Worm (Caenorhabditis elegans) whole organism, L1 larva: ENCODE data around the gene sma-1.
A peak's percentile ranks its signal among the peaks of the same experiment; 100 is the strongest.

Experiments
- C04F5.9 ChIP-seq: sonication (generic microtip); optimal IDR thresholded peaks from 2 replicates; lab custom pipeline; 2016; ENCODE audit warnings: missing genetic modification characterization, missing compliant biosample characterization
- C16A3.4 ChIP-seq: fragments of 150-350 bp; optimal IDR thresholded peaks from 2 replicates; lab custom pipeline; 2014; ENCODE audit warnings: missing biosample characterization, missing genetic modification characterization
- F16B12.6 ChIP-seq: fragments of 150-350 bp; optimal IDR thresholded peaks from 2 replicates; lab custom pipeline; 2014; ENCODE audit warnings: missing biosample characterization, missing genetic modification characterization
- Y116A8C.19 ChIP-seq: sonication (generic microtip); optimal IDR thresholded peaks from 2 replicates; lab custom pipeline; 2016; ENCODE audit warnings: missing compliant biosample characterization, missing genetic modification characterization, borderline replicate concordance
- aha-1 ChIP-seq: fragments of 150-350 bp; optimal IDR thresholded peaks from 2 replicates; lab custom pipeline; 2014; ENCODE audit warnings: missing biosample characterization, missing genetic modification characterization
- alr-1 ChIP-seq: fragments of 200-800 bp; sonication (Bioruptor generic); optimal IDR thresholded peaks from 2 replicates; lab custom pipeline; 2018; ENCODE audit warnings: borderline replicate concordance, mild to moderate bottlenecking, missing genetic modification characterization, missing compliant biosample characterization
- ama-1 ChIP-seq: fragments of 150-350 bp; optimal IDR thresholded peaks from 2 replicates; lab custom pipeline; 2014
- blmp-1 ChIP-seq: fragments of 150-350 bp; optimal IDR thresholded peaks from 2 replicates; lab custom pipeline; 2014; ENCODE audit warnings: missing biosample characterization, missing genetic modification characterization
- ceh-82 ChIP-seq, 3 experiments: fragments of 150-350 bp in 1 of 3; sonication (generic microtip) in 2 of 3; optimal IDR thresholded peaks; 2 replicates each; lab custom pipeline; 2014 to 2017; ENCODE audit warnings: missing biosample characterization in 3 of 3, missing genetic modification characterization in 3 of 3
- ceh-88 ChIP-seq: fragments of 200-800 bp; sonication (Bioruptor generic); IDR thresholded peaks from 2 replicates; pipeline ENCODE4 v1.3.6; 2022; ENCODE audit warnings: missing genetic modification characterization, missing compliant biosample characterization
- ceh-90 ChIP-seq: sonication (generic microtip); optimal IDR thresholded peaks from 2 replicates; lab custom pipeline; 2016; ENCODE audit warnings: missing genetic modification characterization, missing compliant biosample characterization
- efl-1 ChIP-seq, 4 experiments: fragments of 150-350 bp; optimal IDR thresholded peaks in 3 of 4; peaks in 1 of 4; 1 replicate in 1 of 4; 2 replicates in 3 of 4; lab custom pipeline; 2014; ENCODE audit warnings: missing biosample characterization in 2 of 4, missing genetic modification characterization in 2 of 4, missing genetic modification reagents in 2 of 4
- efl-3 ChIP-seq: fragments of 200-800 bp; sonication (Bioruptor generic); optimal IDR thresholded peaks from 2 replicates; lab custom pipeline; 2018; ENCODE audit warnings: mild to moderate bottlenecking, missing genetic modification characterization, missing compliant biosample characterization
- ets-5 ChIP-seq: fragments of 200-800 bp; sonication (Bioruptor generic); IDR thresholded peaks from 2 replicates; pipeline ENCODE4 v1.3.6; 2022; ENCODE audit warnings: missing genetic modification characterization, missing compliant biosample characterization
- fkh-8 ChIP-seq: sonication (generic microtip); optimal IDR thresholded peaks from 2 replicates; lab custom pipeline; 2016; ENCODE audit warnings: mild to moderate bottlenecking, missing genetic modification characterization, missing compliant biosample characterization
- fos-1 ChIP-seq: fragments of 150-350 bp; optimal IDR thresholded peaks from 2 replicates; lab custom pipeline; 2014; ENCODE audit warnings: missing biosample characterization, missing genetic modification characterization
- irx-1 ChIP-seq: sonication (generic microtip); optimal IDR thresholded peaks from 2 replicates; lab custom pipeline; 2016; ENCODE audit warnings: missing genetic modification characterization, missing compliant biosample characterization
- lin-13 ChIP-seq: fragments of 150-350 bp; optimal IDR thresholded peaks from 2 replicates; lab custom pipeline; 2014; ENCODE audit warnings: missing biosample characterization, missing genetic modification reagents, missing genetic modification characterization
- lin-14 ChIP-seq: fragments of 200-800 bp; sonication (Bioruptor generic); optimal IDR thresholded peaks from 2 replicates; lab custom pipeline; 2018; ENCODE audit warnings: mild to moderate bottlenecking, missing genetic modification characterization, moderate library complexity, missing compliant biosample characterization
- lin-35 ChIP-seq, 2 experiments: fragments of 150-350 bp; optimal IDR thresholded peaks; 2 replicates each; lab custom pipeline; 2014; ENCODE audit warnings: missing biosample characterization in 2 of 2, missing genetic modification characterization in 2 of 2, missing genetic modification reagents in 2 of 2
- lsy-2 ChIP-seq, 2 experiments: fragments of 150-350 bp; optimal IDR thresholded peaks; 2 replicates each; lab custom pipeline; 2014; ENCODE audit warnings: missing biosample characterization in 2 of 2, missing genetic modification characterization in 2 of 2
- mab-9 ChIP-seq: fragments of 200-800 bp; sonication (Bioruptor generic); IDR thresholded peaks from 2 replicates; pipeline ENCODE4 v1.3.6; 2022; ENCODE audit warnings: missing genetic modification reagents, missing genetic modification characterization, missing compliant biosample characterization
- mef-2 ChIP-seq: fragments of 150-350 bp; optimal IDR thresholded peaks from 2 replicates; lab custom pipeline; 2014; ENCODE audit warnings: missing biosample characterization, missing genetic modification characterization
- nhr-11 ChIP-seq: fragments of 150-350 bp; optimal IDR thresholded peaks from 2 replicates; lab custom pipeline; 2014; ENCODE audit warnings: missing biosample characterization, missing genetic modification characterization
- nhr-12 ChIP-seq: sonication (generic microtip); optimal IDR thresholded peaks from 2 replicates; lab custom pipeline; 2017; ENCODE audit warnings: missing biosample characterization, missing genetic modification characterization
- nhr-20 ChIP-seq: sonication (generic microtip); optimal IDR thresholded peaks from 2 replicates; lab custom pipeline; 2016; ENCODE audit warnings: mild to moderate bottlenecking, missing genetic modification characterization, missing compliant biosample characterization
- nhr-237 ChIP-seq: fragments of 150-350 bp; optimal IDR thresholded peaks from 2 replicates; lab custom pipeline; 2014; ENCODE audit warnings: missing biosample characterization, missing genetic modification characterization
- nhr-28 ChIP-seq: fragments of 150-350 bp; optimal IDR thresholded peaks from 2 replicates; lab custom pipeline; 2014; ENCODE audit warnings: missing biosample characterization, missing genetic modification characterization
- nhr-47 ChIP-seq: sonication (generic microtip); optimal IDR thresholded peaks from 2 replicates; lab custom pipeline; 2016; ENCODE audit warnings: mild to moderate bottlenecking, missing genetic modification characterization, moderate library complexity, missing compliant biosample characterization
- nhr-71 ChIP-seq: sonication (generic microtip); optimal IDR thresholded peaks from 2 replicates; lab custom pipeline; 2016; ENCODE audit warnings: mild to moderate bottlenecking, missing genetic modification characterization, moderate library complexity, missing compliant biosample characterization
- nhr-76 ChIP-seq: sonication (generic microtip); optimal IDR thresholded peaks from 2 replicates; lab custom pipeline; 2017; ENCODE audit warnings: missing biosample characterization, missing genetic modification characterization
- nhr-77 ChIP-seq: fragments of 150-350 bp; optimal IDR thresholded peaks from 2 replicates; lab custom pipeline; 2014; ENCODE audit warnings: missing biosample characterization, missing genetic modification characterization
- pax-3 ChIP-seq: fragments of 200-800 bp; sonication (Bioruptor generic); optimal IDR thresholded peaks from 2 replicates; lab custom pipeline; 2018; ENCODE audit warnings: mild to moderate bottlenecking, missing genetic modification characterization, moderate library complexity, missing compliant biosample characterization
- pqm-1 ChIP-seq: sonication (generic microtip); optimal IDR thresholded peaks from 3 replicates; lab custom pipeline; 2017; ENCODE audit warnings: missing biosample characterization, missing genetic modification characterization
- rnt-1 ChIP-seq: sonication (generic microtip); optimal IDR thresholded peaks from 2 replicates; lab custom pipeline; 2016; ENCODE audit warnings: mild to moderate bottlenecking, missing genetic modification characterization, moderate library complexity, missing compliant biosample characterization
- skn-1 ChIP-seq: fragments of 150-350 bp; optimal IDR thresholded peaks from 2 replicates; lab custom pipeline; 2014; ENCODE audit warnings: missing biosample characterization, missing genetic modification characterization
- swsn-7 ChIP-seq: sonication (generic microtip); optimal IDR thresholded peaks from 2 replicates; lab custom pipeline; 2016; ENCODE audit warnings: missing genetic modification characterization, missing compliant biosample characterization
- tbx-2 ChIP-seq: sonication (generic microtip); optimal IDR thresholded peaks from 2 replicates; lab custom pipeline; 2016; ENCODE audit warnings: missing genetic modification characterization, missing compliant biosample characterization
- unc-30 ChIP-seq: sonication (generic microtip); optimal IDR thresholded peaks from 2 replicates; lab custom pipeline; 2017; ENCODE audit warnings: missing biosample characterization, missing genetic modification characterization
- unc-62 ChIP-seq: fragments of 150-350 bp; optimal IDR thresholded peaks from 2 replicates; lab custom pipeline; 2014; ENCODE audit warnings: missing biosample characterization, missing genetic modification reagents, missing genetic modification characterization
- unc-86 ChIP-seq: sonication (generic microtip); optimal IDR thresholded peaks from 2 replicates; lab custom pipeline; 2016; ENCODE audit warnings: missing genetic modification characterization, missing compliant biosample characterization
- zag-1 ChIP-seq: fragments of 150-350 bp; optimal IDR thresholded peaks from 2 replicates; lab custom pipeline; 2014; ENCODE audit warnings: missing biosample characterization, missing genetic modification characterization
- zip-4 ChIP-seq: fragments of 200-800 bp; sonication (Bioruptor generic); optimal IDR thresholded peaks from 2 replicates; lab custom pipeline; 2018; ENCODE audit warnings: mild to moderate bottlenecking, missing genetic modification characterization, moderate library complexity, missing compliant biosample characterization
- ztf-11 ChIP-seq, 2 experiments: sonication (generic microtip); optimal IDR thresholded peaks; 2 replicates each; lab custom pipeline; 2016 to 2017; ENCODE audit warnings: missing genetic modification characterization in 2 of 2, missing biosample characterization in 1 of 2, missing compliant biosample characterization in 1 of 2
- ztf-4 ChIP-seq: fragments of 150-350 bp; optimal IDR thresholded peaks from 2 replicates; lab custom pipeline; 2014; ENCODE audit warnings: missing biosample characterization, missing genetic modification characterization

Gene sma-1

DNA sequence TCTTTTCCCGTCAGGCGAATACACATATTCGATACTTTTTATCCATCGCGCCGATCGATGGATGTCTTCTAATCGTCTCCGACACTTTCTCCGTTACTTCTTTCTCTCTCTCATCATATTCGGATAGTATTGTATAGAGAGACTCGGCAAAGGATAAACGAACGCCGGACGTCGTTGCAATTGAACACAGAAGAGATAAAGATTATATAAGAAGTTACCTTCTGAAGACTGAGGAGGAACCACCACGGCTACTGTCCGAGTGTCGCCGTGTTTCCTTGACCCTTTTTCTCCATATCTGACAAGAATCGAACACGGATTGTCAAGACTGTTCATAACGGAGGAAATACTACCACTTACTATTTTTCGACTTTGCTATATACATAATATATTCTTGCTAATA lies at the start of gene sma-1:
Gene sma-1, plus strand, starts transcription at position 301 of the 400 bp plus-strand sequence.
- TF ChIP-seq blmp-1 (tag; lab: Kevin White, UChicago) (peak; percentile 87), tbx-2 (tag; lab: Kevin White, UChicago) (no peak)

ce11 chrV:11852305-11852704 lies 46.9 kb upstream of the sma-1 start:
- no peak for TF ChIP-seq ceh-82 (tag; optimal IDR thresholded peaks at IDR 0.05; lab: Kevin White, UChicago)
- no peak for TF ChIP-seq efl-1 (optimal IDR thresholded peaks at IDR 0.05; lab: Kevin White, UChicago)
- peak in 1 of 2 experiments; percentile 83 for TF ChIP-seq efl-1 (GFP tag; optimal IDR thresholded peaks at IDR 0.05 in 1 of 2; lab: Kevin White, UChicago)
- no peak for TF ChIP-seq ztf-11 (tag; optimal IDR thresholded peaks at IDR 0.05; lab: Kevin White, UChicago)
- TF ChIP-seq lin-14: peak; percentile 24
- TF ChIP-seq ama-1 (lab: Kevin White, UChicago): no peak
- peak; percentile 34 for TF ChIP-seq nhr-47
- TF ChIP-seq nhr-20 (tag; lab: Kevin White, UChicago): no peak
- TF ChIP-seq irx-1 (tag; lab: Kevin White, UChicago): no peak
- TF ChIP-seq fkh-8 (tag; lab: Kevin White, UChicago): peak; percentile 60
- no peak for TF ChIP-seq fos-1 (tag; lab: Kevin White, UChicago)
- TF ChIP-seq ztf-4 (tag; lab: Kevin White, UChicago): no peak
- TF ChIP-seq tbx-2 (tag; lab: Kevin White, UChicago): no peak
- no peak for TF ChIP-seq zag-1
- no peak for TF ChIP-seq ceh-88 (GFP tag; lab: Robert Waterston, UW)

DNA sequence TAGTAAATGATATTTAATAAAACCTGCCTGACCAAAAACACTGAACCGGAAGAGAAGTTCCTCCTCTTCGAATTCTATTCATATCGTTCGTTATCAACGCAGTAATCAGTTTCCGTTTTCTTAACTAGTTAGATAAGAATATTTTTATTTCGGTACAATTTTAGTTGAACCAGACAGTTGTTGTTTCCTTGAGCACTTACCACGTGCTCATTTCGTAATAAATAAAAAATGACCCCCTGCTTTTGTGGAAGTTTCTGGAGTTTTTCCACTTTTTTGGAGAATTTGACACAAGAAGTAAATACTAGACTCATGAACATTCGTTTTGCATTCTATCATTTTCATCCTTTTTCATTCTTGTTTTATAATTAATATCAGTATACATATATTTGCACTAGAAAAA lies 45.5 kb upstream of the sma-1 start:
- TF ChIP-seq unc-86: peak; percentile 23
- TF ChIP-seq unc-30 (tag; lab: Kevin White, UChicago): no peak
- TF ChIP-seq nhr-47: no peak
- TF ChIP-seq C04F5.9 (tag; lab: Kevin White, UChicago): no peak
- TF ChIP-seq rnt-1: no peak
- TF ChIP-seq nhr-71 (tag; lab: Kevin White, UChicago): peak; percentile 28
- TF ChIP-seq ceh-88 (GFP tag; lab: Robert Waterston, UW): no peak
- no peak for TF ChIP-seq alr-1 (tag; lab: Kevin White, UChicago)
- TF ChIP-seq nhr-76 (tag; lab: Kevin White, UChicago): no peak
- TF ChIP-seq lin-35 (GFP tag; optimal IDR thresholded peaks at IDR 0.05; lab: Kevin White, UChicago): peak in 1 of 2 experiments; percentile 5
- no peak for TF ChIP-seq ztf-11 (tag; optimal IDR thresholded peaks at IDR 0.05; lab: Kevin White, UChicago)
- no peak for TF ChIP-seq F16B12.6
- peak; percentile 30 for TF ChIP-seq skn-1
- peak; percentile 40 for TF ChIP-seq lin-14

DNA sequence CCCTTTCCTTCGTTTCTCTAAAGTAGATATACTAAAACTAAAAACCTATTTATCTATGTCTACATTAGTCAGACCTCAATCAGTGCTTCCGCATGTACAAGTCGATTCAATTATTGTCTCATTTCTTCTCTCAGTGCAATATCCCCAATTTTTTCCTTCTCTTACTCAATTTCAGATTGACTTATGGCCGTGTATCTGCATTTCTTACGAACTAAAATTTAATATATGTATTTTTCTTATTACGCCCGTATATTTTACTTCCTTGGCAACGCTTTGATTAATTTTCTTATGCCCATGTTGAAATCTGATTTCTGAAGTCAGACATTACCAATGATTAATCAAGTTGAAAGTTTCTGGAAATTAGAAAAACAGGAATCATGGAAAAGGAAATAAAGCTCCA lies 44.3 kb upstream of the sma-1 start:
- TF ChIP-seq nhr-11 (tag; lab: Kevin White, UChicago) (peak; percentile 54), alr-1 (tag; lab: Kevin White, UChicago) (no peak), lsy-2 (tag; optimal IDR thresholded peaks at IDR 0.05; lab: Kevin White, UChicago) (peak; percentile 1 to 20), swsn-7 (tag; lab: Kevin White, UChicago) (peak; percentile 29), nhr-71 (tag; lab: Kevin White, UChicago) (peak; percentile 64), lin-14 (peak; percentile 75), nhr-20 (tag; lab: Kevin White, UChicago) (peak; percentile 20), mab-9 (GFP tag; lab: Robert Waterston, UW) (no peak), nhr-47 (peak; percentile 60), fkh-8 (tag; lab: Kevin White, UChicago) (peak; percentile 82), tbx-2 (tag; lab: Kevin White, UChicago) (peak; percentile 27), Y116A8C.19 (tag; lab: Kevin White, UChicago) (no peak), nhr-28 (tag; lab: Kevin White, UChicago) (no peak), nhr-237 (peak; percentile 54), ceh-90 (tag; lab: Kevin White, UChicago) (no peak), efl-3 (GFP tag; lab: Kevin White, UChicago) (no peak)

DNA sequence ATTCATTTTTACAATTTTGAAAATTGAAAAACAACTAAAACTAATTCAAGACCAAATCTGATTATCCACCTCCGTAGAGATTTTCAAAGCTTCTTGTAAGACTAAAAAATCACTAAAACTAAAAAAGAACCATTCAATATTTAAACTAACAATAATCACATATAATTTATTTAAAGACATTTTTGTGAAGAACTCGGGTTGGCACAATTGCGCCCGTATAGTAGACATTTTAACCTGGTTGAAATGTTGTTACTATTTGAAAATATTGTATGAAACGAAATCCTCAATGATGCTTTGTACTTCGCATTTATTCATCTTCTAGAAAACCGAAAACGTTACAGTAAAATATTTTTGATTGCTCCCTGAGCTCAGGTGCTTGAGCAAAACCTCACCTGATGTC lies 43.2 kb upstream of the sma-1 start:
- TF ChIP-seq C16A3.4 (no peak), pqm-1 (no peak), mab-9 (GFP tag; lab: Robert Waterston, UW) (no peak), ztf-11 (tag; optimal IDR thresholded peaks at IDR 0.05; lab: Kevin White, UChicago) (no peak), F16B12.6 (no peak), mef-2 (no peak), pax-3 (tag; lab: Kevin White, UChicago) (no peak), aha-1 (tag; lab: Kevin White, UChicago) (no peak), ets-5 (GFP tag; lab: Robert Waterston, UW) (no peak), lin-13 (GFP tag; lab: Kevin White, UChicago) (no peak), nhr-77 (no peak), rnt-1 (no peak), zip-4 (GFP tag; lab: Kevin White, UChicago) (no peak), unc-62 (no peak), nhr-12 (tag; lab: Kevin White, UChicago) (no peak), nhr-237 (no peak), ceh-82 (tag; optimal IDR thresholded peaks at IDR 0.05; lab: Kevin White, UChicago) (no peak)
